Fruit fly (Drosophila melanogaster) whole organism, embryonic: ENCODE results near the gene srp.

Source experiments
- BEAF-32 ChIP-seq: fragments of 200-800 bp; sonication (Bioruptor generic); optimal IDR thresholded peaks from 3 replicates; lab custom pipeline; 2017; ENCODE audit warnings: missing biosample characterization, missing genetic modification characterization, mild to moderate bottlenecking, moderate library complexity, missing genetic modification reagents
- Bteb2 ChIP-seq: fragments of 200-800 bp; sonication (Bioruptor generic); optimal IDR thresholded peaks from 2 replicates; lab custom pipeline; 2016; ENCODE audit warnings: missing biosample characterization, missing genetic modification characterization
- CG10209 ChIP-seq: fragments of 200-800 bp; sonication (Bioruptor generic); optimal IDR thresholded peaks from 3 replicates; lab custom pipeline; 2017; ENCODE audit warnings: missing biosample characterization, mild to moderate bottlenecking, missing genetic modification characterization, missing genetic modification reagents
- CG10274 ChIP-seq: fragments of 200-800 bp; sonication (Bioruptor generic); optimal IDR thresholded peaks from 3 replicates; lab custom pipeline; 2017; ENCODE audit warnings: missing biosample characterization, mild to moderate bottlenecking, missing genetic modification characterization
- CG10979 ChIP-seq: fragments of 200-800 bp; sonication (Bioruptor generic); optimal IDR thresholded peaks from 2 replicates; lab custom pipeline; 2018; ENCODE audit warnings: missing biosample characterization, mild to moderate bottlenecking, missing genetic modification characterization, moderate library complexity
- CG12659 ChIP-seq: fragments of 200-800 bp; sonication (Bioruptor generic); optimal IDR thresholded peaks from 3 replicates; lab custom pipeline; 2017; ENCODE audit warnings: mild to moderate bottlenecking, missing biosample characterization, missing genetic modification reagents, missing genetic modification characterization
- CG14441 ChIP-seq: fragments of 200-800 bp; sonication (Bioruptor generic); IDR thresholded peaks from 2 replicates; pipeline ENCODE4 v1.3.6; 2022; ENCODE audit warnings: missing biosample characterization, missing genetic modification characterization
- CG14965 ChIP-seq: fragments of 200-800 bp; sonication (Bioruptor generic); optimal IDR thresholded peaks from 2 replicates; lab custom pipeline; 2016; ENCODE audit warnings: missing biosample characterization, missing genetic modification characterization, borderline replicate concordance
- CG1529 ChIP-seq: fragments of 200-800 bp; sonication (Bioruptor generic); optimal IDR thresholded peaks from 3 replicates; lab custom pipeline; 2018; ENCODE audit warnings: missing biosample characterization, missing genetic modification characterization
- CG16779 ChIP-seq: fragments of 200-800 bp; sonication (Bioruptor generic); IDR thresholded peaks from 2 replicates; pipeline ENCODE4 v1.3.6; 2022; ENCODE audit warnings: missing biosample characterization, missing genetic modification characterization
- CG16863 ChIP-seq: fragments of 200-800 bp; sonication (Bioruptor generic); optimal IDR thresholded peaks from 3 replicates; lab custom pipeline; 2016; ENCODE audit warnings: missing biosample characterization, missing genetic modification characterization
- CG17829 ChIP-seq: fragments of 200-800 bp; optimal IDR thresholded peaks from 2 replicates; lab custom pipeline; 2019; ENCODE audit warnings: missing biosample characterization, mild to moderate bottlenecking, missing genetic modification characterization, moderate library complexity
- CG33213 ChIP-seq: fragments of 200-800 bp; sonication (Bioruptor generic); optimal IDR thresholded peaks from 3 replicates; lab custom pipeline; 2016; ENCODE audit warnings: missing biosample characterization, missing genetic modification characterization
- CG34224 ChIP-seq: fragments of 200-800 bp; sonication (Bioruptor generic); IDR thresholded peaks from 3 replicates; pipeline ENCODE4 v1.3.6; 2022; ENCODE audit warnings: missing biosample characterization, missing genetic modification characterization; ENCODE audit not compliant: partially characterized antibody
- CG3838 ChIP-seq: fragments of 200-800 bp; sonication (Bioruptor generic); optimal IDR thresholded peaks from 3 replicates; lab custom pipeline; 2016; ENCODE audit warnings: missing biosample characterization, missing genetic modification characterization
- CG4404 ChIP-seq: fragments of 200-800 bp; sonication (Bioruptor generic); IDR thresholded peaks from 2 replicates; pipeline ENCODE4 v1.3.6; 2022; ENCODE audit warnings: missing biosample characterization, missing genetic modification characterization
- CG4617 ChIP-seq: fragments of 200-800 bp; sonication (Bioruptor generic); optimal IDR thresholded peaks from 3 replicates; lab custom pipeline; 2016; ENCODE audit warnings: missing biosample characterization, missing genetic modification characterization, borderline replicate concordance
- CG6254 ChIP-seq: fragments of 200-800 bp; sonication (Bioruptor generic); optimal IDR thresholded peaks from 3 replicates; lab custom pipeline; 2017; ENCODE audit warnings: mild to moderate bottlenecking, missing biosample characterization, missing genetic modification reagents, missing genetic modification characterization
- CG6654 ChIP-seq: fragments of 200-800 bp; sonication (Bioruptor generic); optimal IDR thresholded peaks from 2 replicates; lab custom pipeline; 2017; ENCODE audit warnings: missing biosample characterization, mild to moderate bottlenecking, missing genetic modification characterization
- CG6813 ChIP-seq: fragments of 200-800 bp; sonication (Bioruptor generic); optimal IDR thresholded peaks from 2 replicates; lab custom pipeline; 2017; ENCODE audit warnings: missing biosample characterization, missing genetic modification characterization, mild to moderate bottlenecking, moderate library complexity, missing genetic modification reagents
- D19A ChIP-seq: fragments of 200-800 bp; optimal IDR thresholded peaks from 3 replicates; lab custom pipeline; 2019; ENCODE audit warnings: missing biosample characterization, mild to moderate bottlenecking, missing genetic modification characterization, moderate library complexity
- Deaf1 ChIP-seq: fragments of 200-800 bp; optimal IDR thresholded peaks from 3 replicates; lab custom pipeline; 2019; ENCODE audit warnings: missing biosample characterization, mild to moderate bottlenecking, missing genetic modification characterization, moderate library complexity
- Doc3 ChIP-seq: fragments of 200-800 bp; sonication (Bioruptor generic); IDR thresholded peaks from 3 replicates; pipeline ENCODE4 v1.3.6; 2022; ENCODE audit warnings: missing biosample characterization, missing genetic modification characterization; ENCODE audit not compliant: partially characterized antibody
- Fer3 ChIP-seq: fragments of 200-800 bp; sonication (Bioruptor generic); optimal IDR thresholded peaks from 2 replicates; lab custom pipeline; 2018; ENCODE audit warnings: missing biosample characterization, mild to moderate bottlenecking, missing genetic modification characterization, moderate library complexity
- Gsc ChIP-seq: fragments of 200-800 bp; sonication (Bioruptor generic); IDR thresholded peaks from 2 replicates; pipeline ENCODE4 v1.3.6; 2022; ENCODE audit warnings: missing biosample characterization, missing genetic modification characterization
- H15 ChIP-seq: fragments of 200-800 bp; sonication (Bioruptor generic); IDR thresholded peaks from 3 replicates; pipeline ENCODE4 v1.3.6; 2022; ENCODE audit warnings: missing biosample characterization, missing genetic modification characterization
- HLH4C ChIP-seq: fragments of 200-800 bp; sonication (Bioruptor generic); IDR thresholded peaks from 3 replicates; pipeline ENCODE4 v1.3.6; 2022; ENCODE audit warnings: missing biosample characterization, missing genetic modification characterization; ENCODE audit not compliant: partially characterized antibody
- Hey ChIP-seq: fragments of 200-800 bp; sonication (Bioruptor generic); optimal IDR thresholded peaks from 3 replicates; lab custom pipeline; 2018; ENCODE audit warnings: missing biosample characterization, mild to moderate bottlenecking, missing genetic modification characterization
- Hr39 ChIP-seq: fragments of >200 bp; optimal IDR thresholded peaks from 2 replicates; lab custom pipeline; 2017
- Meics ChIP-seq: fragments of 200-800 bp; sonication (Bioruptor generic); optimal IDR thresholded peaks from 2 replicates; lab custom pipeline; 2017; ENCODE audit warnings: missing biosample characterization, mild to moderate bottlenecking, missing genetic modification characterization
- NC2α ChIP-seq: fragments of 200-800 bp; sonication (Bioruptor generic); optimal IDR thresholded peaks from 2 replicates; lab custom pipeline; 2016; ENCODE audit warnings: missing biosample characterization, missing genetic modification characterization
- Oli ChIP-seq: fragments of 200-800 bp; sonication (Bioruptor generic); optimal IDR thresholded peaks from 2 replicates; lab custom pipeline; 2018; ENCODE audit warnings: missing biosample characterization, mild to moderate bottlenecking, missing genetic modification characterization, moderate library complexity
- Pdp1 ChIP-seq, 2 experiments: fragments of 200-800 bp; sonication (Bioruptor generic); optimal IDR thresholded peaks; 3 replicates each; lab custom pipeline; 2016; ENCODE audit warnings: missing biosample characterization in 2 of 2, missing genetic modification characterization in 2 of 2, mild to moderate bottlenecking in 1 of 2, moderate library complexity in 1 of 2
- TFAM ChIP-seq: fragments of 200-800 bp; sonication (Bioruptor generic); optimal IDR thresholded peaks from 2 replicates; lab custom pipeline; 2017; ENCODE audit warnings: missing biosample characterization, missing genetic modification characterization, inconsistent platforms
- Trl ChIP-seq, 3 experiments: fragments of >200 bp in 2 of 3; fragments of 200-800 bp in 1 of 3; sonication (Bioruptor generic) in 1 of 3; optimal IDR thresholded peaks; 2 replicates in 1 of 3; 3 replicates in 2 of 3; lab custom pipeline; 2016 to 2017; ENCODE audit warnings: missing biosample characterization in 1 of 3, missing genetic modification characterization in 1 of 3
- cg ChIP-seq: fragments of 200-800 bp; sonication (Bioruptor generic); optimal IDR thresholded peaks from 3 replicates; lab custom pipeline; 2019; ENCODE audit warnings: missing biosample characterization, mild to moderate bottlenecking, missing genetic modification characterization, moderate library complexity
- dati ChIP-seq: fragments of 200-800 bp; sonication (Bioruptor generic); IDR thresholded peaks from 2 replicates; pipeline ENCODE4 v1.3.6; 2022; ENCODE audit warnings: missing biosample characterization, missing genetic modification characterization
- emc ChIP-seq: fragments of 200-800 bp; sonication (Bioruptor generic); optimal IDR thresholded peaks from 2 replicates; lab custom pipeline; 2016; ENCODE audit warnings: missing biosample characterization, missing genetic modification characterization
- ems ChIP-seq: fragments of 200-800 bp; sonication (Bioruptor generic); optimal IDR thresholded peaks from 3 replicates; lab custom pipeline; 2016; ENCODE audit warnings: missing biosample characterization, missing genetic modification characterization
- gfzf ChIP-seq: fragments of 200-800 bp; sonication (Bioruptor generic); optimal IDR thresholded peaks from 2 replicates; lab custom pipeline; 2016; ENCODE audit warnings: missing biosample characterization, mild to moderate bottlenecking, missing genetic modification characterization, moderate library complexity
- grau ChIP-seq: fragments of 200-800 bp; optimal IDR thresholded peaks from 3 replicates; lab custom pipeline; 2019; ENCODE audit warnings: missing biosample characterization, mild to moderate bottlenecking, missing genetic modification characterization, moderate library complexity
- ind ChIP-seq: fragments of 200-800 bp; sonication (Bioruptor generic); optimal IDR thresholded peaks from 3 replicates; lab custom pipeline; 2016; ENCODE audit warnings: missing biosample characterization, missing genetic modification characterization
- jigr1 ChIP-seq: fragments of 200-800 bp; sonication (Bioruptor generic); IDR thresholded peaks from 3 replicates; pipeline ENCODE4 v1.3.6; 2022; ENCODE audit warnings: missing biosample characterization, missing genetic modification characterization
- lmd ChIP-seq: fragments of 200-800 bp; sonication (Bioruptor generic); IDR thresholded peaks from 2 replicates; pipeline ENCODE4 v1.3.6; 2022; ENCODE audit warnings: missing biosample characterization, missing genetic modification characterization
- nmo ChIP-seq: fragments of 200-800 bp; sonication (Bioruptor generic); optimal IDR thresholded peaks from 2 replicates; lab custom pipeline; 2018; ENCODE audit warnings: missing biosample characterization, mild to moderate bottlenecking, missing genetic modification characterization, moderate library complexity
- pita ChIP-seq: fragments of 200-800 bp; sonication (Bioruptor generic); optimal IDR thresholded peaks from 2 replicates; lab custom pipeline; 2017; ENCODE audit warnings: missing biosample characterization, mild to moderate bottlenecking, missing genetic modification characterization
- repo ChIP-seq: fragments of 200-800 bp; sonication (Bioruptor generic); optimal IDR thresholded peaks from 2 replicates; lab custom pipeline; 2016; ENCODE audit warnings: missing biosample characterization, missing genetic modification characterization
- sens ChIP-seq: fragments of 200-800 bp; sonication (Bioruptor generic); peaks from one replicate; lab custom pipeline; 2016; ENCODE audit warnings: missing biosample characterization, missing genetic modification characterization
- unc-4 ChIP-seq: fragments of 200-800 bp; sonication (Bioruptor generic); IDR thresholded peaks from 2 replicates; pipeline ENCODE4 v1.3.6; 2022; ENCODE audit warnings: missing biosample characterization, missing genetic modification characterization; ENCODE audit not compliant: partially characterized antibody
- wek ChIP-seq: fragments of 200-800 bp; sonication (Bioruptor generic); optimal IDR thresholded peaks from 3 replicates; lab custom pipeline; 2018; ENCODE audit warnings: missing biosample characterization, mild to moderate bottlenecking, missing genetic modification characterization, moderate library complexity

The srp gene

DNA sequence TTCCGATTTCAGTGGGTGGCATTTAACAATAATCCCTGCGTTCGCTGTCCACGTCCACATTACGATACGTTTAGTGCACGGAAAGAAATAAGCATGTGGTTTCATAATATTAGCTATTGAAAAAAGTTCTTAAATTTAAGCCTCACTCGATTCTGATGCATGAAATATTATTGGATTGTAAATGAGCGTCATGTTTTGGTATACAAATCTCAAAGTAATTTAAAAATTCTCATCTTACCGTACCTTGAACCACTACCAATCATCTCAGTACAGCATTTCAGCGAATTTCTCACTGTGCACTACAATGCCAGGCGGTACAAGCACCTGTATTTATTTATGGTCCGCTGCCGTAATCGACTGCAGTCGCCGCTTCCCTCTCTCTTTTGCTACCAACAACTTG lies 11.7 kb upstream of the srp start (continued):
- TF ChIP-seq CG14441 (GFP tag; lab: Robert Waterston, UW) (no peak), CG6254 (peak; percentile 67), Meics (peak; percentile 82), TFAM (no peak), Deaf1 (tag; lab: Kevin White, UChicago) (peak; percentile 45), BEAF-32 (no peak), Doc3 (GFP tag; lab: Robert Waterston, UW) (no peak), CG3838 (GFP tag; lab: Kevin White, UChicago) (peak; percentile 27), emc (GFP tag; lab: Kevin White, UChicago) (peak; percentile 55), HLH4C (GFP tag; lab: Robert Waterston, UW) (no peak), cg (GFP tag; lab: Kevin White, UChicago) (no peak), CG16863 (peak; percentile 80), D19A (peak; percentile 80), CG16779 (GFP tag; lab: Robert Waterston, UW) (no peak), CG4404 (GFP tag; lab: Robert Waterston, UW) (no peak), Gsc (GFP tag; lab: Robert Waterston, UW) (no peak), CG10274 (peak; percentile 62), sens (GFP tag; lab: Kevin White, UChicago) (peak; percentile 96), Trl (optimal IDR thresholded peaks at IDR 0.05; lab: Kevin White, UChicago) (no peak), Trl (GFP tag; optimal IDR thresholded peaks at IDR 0.05; lab: Kevin White, UChicago) (peak; percentile 6), CG6813 (GFP tag; lab: Kevin White, UChicago) (peak; percentile 71), jigr1 (GFP tag; lab: Robert Waterston, UW) (no peak), lmd (no peak), Pdp1 (GFP tag; optimal IDR thresholded peaks at IDR 0.05; lab: Kevin White, UChicago) (peak; percentile 75 to 81), CG1529 (GFP tag; lab: Kevin White, UChicago) (peak; percentile 76), CG10209 (peak; percentile 86), unc-4 (GFP tag; lab: Robert Waterston, UW) (no peak), CG33213 (GFP tag; lab: Kevin White, UChicago) (peak; percentile 73), wek (GFP tag; lab: Kevin White, UChicago) (peak; percentile 32), CG34224 (GFP tag; lab: Robert Waterston, UW) (no peak), CG12659 (GFP tag; lab: Kevin White, UChicago) (peak; percentile 81), CG10979 (tag; lab: Kevin White, UChicago) (peak; percentile 82), H15 (no peak), Oli (tag; lab: Kevin White, UChicago) (peak; percentile 88), CG17829 (peak; percentile 80), dati (GFP tag; lab: Robert Waterston, UW) (no peak), nmo (GFP tag; lab: Kevin White, UChicago) (peak; percentile 89), ems (GFP tag; lab: Kevin White, UChicago) (peak; percentile 47), CG14965 (GFP tag; lab: Kevin White, UChicago) (peak; percentile 11), Fer3 (tag; lab: Kevin White, UChicago) (peak; percentile 85), grau (tag; lab: Kevin White, UChicago) (peak; percentile 88), CG4617 (peak; percentile 24), pita (GFP tag; lab: Kevin White, UChicago) (no peak), gfzf (no peak), Hey (tag; lab: Kevin White, UChicago) (no peak), CG6654 (peak; percentile 38), ind (GFP tag; lab: Kevin White, UChicago) (peak; percentile 81), repo (GFP tag; lab: Kevin White, UChicago) (peak; percentile 82), Hr39 (no peak), NC2α (GFP tag; lab: Kevin White, UChicago) (peak; percentile 2), Bteb2 (peak; percentile 75)
